Fruit fly (Drosophila melanogaster): ENCODE results near the gene CG46313.
A peak's percentile ranks its signal among the peaks of the same experiment; 100 is the strongest.

DNA sequence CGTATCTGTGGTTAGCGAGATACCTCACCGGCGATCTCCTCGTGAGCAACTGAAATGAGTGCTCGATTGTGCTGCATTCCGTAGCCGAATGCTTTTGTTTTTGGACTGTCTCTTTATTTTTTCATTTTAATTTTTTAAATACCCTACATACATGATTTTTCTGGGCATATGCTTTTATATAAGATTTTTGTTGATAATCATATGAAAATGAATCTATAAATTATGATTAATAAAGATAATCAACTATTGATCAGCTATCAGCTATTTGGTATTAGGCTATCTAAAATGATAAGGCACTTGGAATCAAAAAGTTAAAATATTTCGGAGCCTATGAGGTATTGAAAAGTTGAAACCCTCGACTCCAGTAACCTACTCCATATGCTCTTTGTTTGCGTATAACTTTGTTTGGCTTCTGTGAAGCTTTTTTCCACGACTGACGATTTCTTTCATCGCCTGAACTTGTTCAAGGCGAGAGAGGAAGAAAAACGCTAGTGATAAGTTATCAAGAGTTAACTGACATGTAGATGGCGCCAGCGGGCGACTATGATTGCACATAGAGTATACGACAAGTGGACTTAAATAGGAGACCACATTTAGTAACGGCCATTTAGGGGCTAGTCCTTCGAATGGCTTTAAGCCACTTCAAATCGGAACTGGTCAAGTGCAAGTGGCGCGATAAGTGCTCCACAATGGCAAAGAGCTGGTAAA lies 11.6 kb downstream of the CG46313 start, which contains the start of gene CG31076:
- no peak for TF ChIP-seq CG8478 (optimal IDR thresholded peaks at IDR 0.05)
- TF ChIP-seq CTCF (optimal IDR thresholded peaks at IDR 0.05), result peak; percentile 78 to 81
